Worm (Caenorhabditis elegans) whole organism, L3 larva: ENCODE measurements around the gene gsr-1.

Experiments used
- aly-2 ChIP-seq: fragments of 150-350 bp; optimal IDR thresholded peaks from 2 replicates; lab custom pipeline; 2014; ENCODE audit warnings: missing biosample characterization, missing genetic modification characterization
- ama-1 ChIP-seq: fragments of 150-350 bp; optimal IDR thresholded peaks from 2 replicates; lab custom pipeline; 2018
- ceh-16 ChIP-seq: sonication (generic microtip); optimal IDR thresholded peaks from 2 replicates; lab custom pipeline; 2017; ENCODE audit warnings: missing biosample characterization, missing genetic modification characterization
- ceh-28 ChIP-seq: fragments of 150-350 bp; optimal IDR thresholded peaks from 2 replicates; lab custom pipeline; 2014; ENCODE audit warnings: missing biosample characterization, missing genetic modification reagents, missing genetic modification characterization
- ceh-82 ChIP-seq: fragments of 150-350 bp; optimal IDR thresholded peaks from 2 replicates; lab custom pipeline; 2014; ENCODE audit warnings: missing biosample characterization, missing genetic modification characterization
- ceh-9 ChIP-seq: sonication (generic microtip); optimal IDR thresholded peaks from 2 replicates; lab custom pipeline; 2018; ENCODE audit warnings: missing biosample characterization, missing genetic modification characterization
- daf-12 ChIP-seq: fragments of 150-350 bp; optimal IDR thresholded peaks from 2 replicates; lab custom pipeline; 2014; ENCODE audit warnings: missing biosample characterization, missing genetic modification reagents, missing genetic modification characterization
- egl-27 ChIP-seq: sonication (generic microtip); optimal IDR thresholded peaks from 4 replicates; lab custom pipeline; 2017; ENCODE audit warnings: missing biosample characterization, missing genetic modification reagents, missing genetic modification characterization
- egl-5 ChIP-seq: fragments of 150-350 bp; optimal IDR thresholded peaks from 2 replicates; lab custom pipeline; 2017; ENCODE audit warnings: missing biosample characterization, missing genetic modification reagents, missing genetic modification characterization, inconsistent platforms
- elt-3 ChIP-seq, 3 experiments: fragments of 150-350 bp in 1 of 3; sonication (generic microtip) in 2 of 3; optimal IDR thresholded peaks; 2 replicates in 2 of 3; 4 replicates in 1 of 3; lab custom pipeline; 2014 to 2017; ENCODE audit warnings: missing biosample characterization in 3 of 3, missing genetic modification characterization in 3 of 3
- eor-1 ChIP-seq, 2 experiments: fragments of 150-350 bp; optimal IDR thresholded peaks; 2 replicates each; lab custom pipeline; 2014 to 2018; ENCODE audit warnings: missing biosample characterization in 2 of 2, missing genetic modification characterization in 2 of 2
- fkh-10 ChIP-seq: sonication (generic microtip); optimal IDR thresholded peaks from 2 replicates; lab custom pipeline; 2017; ENCODE audit warnings: missing biosample characterization, missing genetic modification reagents, missing genetic modification characterization
- fkh-2 ChIP-seq: fragments of 150-350 bp; optimal IDR thresholded peaks from 2 replicates; lab custom pipeline; 2014; ENCODE audit warnings: missing biosample characterization, missing genetic modification reagents, missing genetic modification characterization
- fos-1 ChIP-seq: fragments of 150-350 bp; optimal IDR thresholded peaks from 2 replicates; lab custom pipeline; 2014; ENCODE audit warnings: missing biosample characterization, missing genetic modification characterization
- hmg-11 ChIP-seq: sonication (generic microtip); optimal IDR thresholded peaks from 2 replicates; lab custom pipeline; 2016; ENCODE audit warnings: missing genetic modification characterization, missing compliant biosample characterization
- jun-1 ChIP-seq: fragments of 150-350 bp; optimal IDR thresholded peaks from 2 replicates; lab custom pipeline; 2014; ENCODE audit warnings: missing biosample characterization, missing genetic modification reagents, missing genetic modification characterization
- lin-15B ChIP-seq: fragments of 150-350 bp; optimal IDR thresholded peaks from 2 replicates; lab custom pipeline; 2014; ENCODE audit warnings: missing biosample characterization, missing genetic modification characterization
- lin-39 ChIP-seq: fragments of 150-350 bp; optimal IDR thresholded peaks from 2 replicates; lab custom pipeline; 2018; ENCODE audit warnings: missing biosample characterization, missing genetic modification reagents, missing genetic modification characterization
- lsy-12 ChIP-seq: sonication (generic microtip); optimal IDR thresholded peaks from 2 replicates; lab custom pipeline; 2016; ENCODE audit warnings: mild to moderate bottlenecking, missing genetic modification characterization, missing compliant biosample characterization
- mdl-1 ChIP-seq: fragments of 150-350 bp; optimal IDR thresholded peaks from 2 replicates; lab custom pipeline; 2014; ENCODE audit warnings: missing biosample characterization, missing genetic modification characterization
- mml-1 ChIP-seq: fragments of 150-350 bp; sonication (generic microtip); optimal IDR thresholded peaks from 3 replicates; lab custom pipeline; 2014; ENCODE audit warnings: missing biosample characterization, missing genetic modification characterization
- nfya-1 ChIP-seq: sonication (generic microtip); optimal IDR thresholded peaks from 2 replicates; lab custom pipeline; 2017; ENCODE audit warnings: missing genetic modification characterization, mild to moderate bottlenecking, missing compliant biosample characterization, antibody characterized with exemption, moderate library complexity; ENCODE audit not compliant: insufficient read depth
- nhr-11 ChIP-seq: fragments of 150-350 bp; optimal IDR thresholded peaks from 2 replicates; lab custom pipeline; 2014; ENCODE audit warnings: missing biosample characterization, missing genetic modification characterization
- nhr-12 ChIP-seq: fragments of 150-350 bp; optimal IDR thresholded peaks from 2 replicates; lab custom pipeline; 2014; ENCODE audit warnings: missing biosample characterization, missing genetic modification characterization
- nhr-23 ChIP-seq: fragments of 150-350 bp; optimal IDR thresholded peaks from 2 replicates; lab custom pipeline; 2014; ENCODE audit warnings: missing biosample characterization, missing genetic modification reagents, missing genetic modification characterization
- nhr-237 ChIP-seq: fragments of 150-350 bp; optimal IDR thresholded peaks from 2 replicates; lab custom pipeline; 2014; ENCODE audit warnings: missing biosample characterization, missing genetic modification characterization
- nhr-25 ChIP-seq: sonication (generic microtip); optimal IDR thresholded peaks from 2 replicates; lab custom pipeline; 2017; ENCODE audit warnings: missing biosample characterization, missing genetic modification characterization
- nhr-28 ChIP-seq: fragments of 150-350 bp; optimal IDR thresholded peaks from 2 replicates; lab custom pipeline; 2014; ENCODE audit warnings: missing biosample characterization, missing genetic modification characterization
- nhr-67 ChIP-seq: fragments of 150-350 bp; optimal IDR thresholded peaks from 2 replicates; lab custom pipeline; 2014; ENCODE audit warnings: missing biosample characterization, missing genetic modification characterization
- nhr-76 ChIP-seq: fragments of 150-350 bp; sonication (generic microtip); optimal IDR thresholded peaks from 5 replicates; lab custom pipeline; 2014; ENCODE audit warnings: missing biosample characterization, missing genetic modification characterization
- pha-4 ChIP-seq: fragments of 150-350 bp; optimal IDR thresholded peaks from 2 replicates; lab custom pipeline; 2014; ENCODE audit warnings: missing biosample characterization, missing genetic modification reagents, missing genetic modification characterization
- pqm-1 ChIP-seq: fragments of 150-350 bp; optimal IDR thresholded peaks from 2 replicates; lab custom pipeline; 2017; ENCODE audit warnings: missing biosample characterization, missing genetic modification characterization, inconsistent platforms
- sea-2 ChIP-seq: fragments of 150-350 bp; sonication (generic microtip); optimal IDR thresholded peaks from 4 replicates; lab custom pipeline; 2014; ENCODE audit warnings: missing biosample characterization, missing genetic modification reagents, missing genetic modification characterization
- snpc-4 ChIP-seq: fragments of 150-350 bp; optimal IDR thresholded peaks from 2 replicates; lab custom pipeline; 2014; ENCODE audit warnings: missing biosample characterization, missing genetic modification characterization
- tbx-2 ChIP-seq: sonication (generic microtip); optimal IDR thresholded peaks from 2 replicates; lab custom pipeline; 2016; ENCODE audit warnings: mild to moderate bottlenecking, missing genetic modification characterization, missing compliant biosample characterization
- ztf-11 ChIP-seq: fragments of 150-350 bp; optimal IDR thresholded peaks from 2 replicates; lab custom pipeline; 2014; ENCODE audit warnings: missing biosample characterization, missing genetic modification characterization

gsr-1 gene

ce11 chrIII:3677378-3677777 is 26.7 kb downstream of the gsr-1 start:
- TF ChIP-seq eor-1 (tag; optimal IDR thresholded peaks at IDR 0.05; lab: Kevin White, UChicago) (no peak), jun-1 (tag; lab: Kevin White, UChicago) (peak; percentile 15), aly-2 (tag; lab: Kevin White, UChicago) (no peak), nhr-12 (tag; lab: Kevin White, UChicago) (no peak), ceh-16 (tag; lab: Kevin White, UChicago) (no peak), nhr-25 (tag; lab: Kevin White, UChicago) (no peak), hmg-11 (tag; lab: Kevin White, UChicago) (peak; percentile 78), fkh-2 (tag; lab: Kevin White, UChicago) (peak; percentile 5), lin-15B (tag; lab: Kevin White, UChicago) (peak; percentile 43), mml-1 (tag; lab: Kevin White, UChicago) (no peak), ceh-28 (tag; lab: Kevin White, UChicago) (peak; percentile 90), snpc-4 (tag; lab: Kevin White, UChicago) (peak; percentile 17), egl-27 (no peak), sea-2 (GFP tag; lab: Kevin White, UChicago) (peak; percentile 18), ama-1 (lab: Kevin White, UChicago) (peak; percentile 26), nhr-67 (tag; lab: Kevin White, UChicago) (no peak), lin-39 (tag; lab: Kevin White, UChicago) (peak; percentile 89), nhr-11 (no peak), egl-5 (tag; lab: Kevin White, UChicago) (peak; percentile 80), pqm-1 (tag; lab: Kevin White, UChicago) (no peak), nfya-1 (peak; percentile 83), mdl-1 (tag; lab: Kevin White, UChicago) (no peak), pha-4 (peak; percentile 63), nhr-76 (tag; lab: Kevin White, UChicago) (no peak), ceh-9 (no peak), tbx-2 (tag; lab: Kevin White, UChicago) (peak; percentile 11), lsy-12 (tag; lab: Kevin White, UChicago) (peak; percentile 15), ceh-82 (tag; lab: Kevin White, UChicago) (no peak), fkh-10 (peak; percentile 82)

ce11 chrIII:3679083-3679482 is 28.4 kb downstream of the gsr-1 start:
- TF ChIP-seq lin-39 (tag; lab: Kevin White, UChicago) (peak; percentile 36), fos-1 (tag; lab: Kevin White, UChicago) (no peak), nhr-23 (tag; lab: Kevin White, UChicago) (no peak), ztf-11 (tag; lab: Kevin White, UChicago) (no peak)

- TF ChIP-seq nhr-237 (no peak), eor-1 (tag; optimal IDR thresholded peaks at IDR 0.05; lab: Kevin White, UChicago) (no peak), nfya-1 (peak; percentile 32), ama-1 (lab: Kevin White, UChicago) (no peak), jun-1 (tag; lab: Kevin White, UChicago) (no peak), hmg-11 (tag; lab: Kevin White, UChicago) (peak; percentile 29), nhr-23 (tag; lab: Kevin White, UChicago) (peak; percentile 23), daf-12 (no peak), lsy-12 (tag; lab: Kevin White, UChicago) (no peak), aly-2 (tag; lab: Kevin White, UChicago) (no peak)
Measured at ce11 chrIII:3681351-3681938, 30.7 kb downstream of the gsr-1 start.

ce11 chrIII:3682869-3683403 is 32.2 kb downstream of the gsr-1 start:
- peak; percentile 87 for TF ChIP-seq nfya-1
- no peak for TF ChIP-seq nhr-11
- no peak for TF ChIP-seq ama-1 (lab: Kevin White, UChicago)

- no peak for TF ChIP-seq nhr-28 (tag; lab: Kevin White, UChicago)
- TF ChIP-seq hmg-11 (tag; lab: Kevin White, UChicago) = no peak
- TF ChIP-seq sea-2 (GFP tag; lab: Kevin White, UChicago) = no peak
- TF ChIP-seq ceh-9 = no peak
- no peak for TF ChIP-seq elt-3 (tag; optimal IDR thresholded peaks at IDR 0.05; lab: Kevin White, UChicago)
- no peak for TF ChIP-seq ceh-28 (tag; lab: Kevin White, UChicago)
- no peak for TF ChIP-seq nfya-1
- no peak for TF ChIP-seq nhr-12 (tag; lab: Kevin White, UChicago)
Measured at ce11 chrIII:3692516-3692915, 41.8 kb downstream of the gsr-1 start.
